Fruit fly (Drosophila melanogaster) whole organism, adult: ENCODE measurements around the gene Or85e.

ENCODE experiments used
- CG1620 ChIP-seq: fragments of 200-800 bp; sonication (Bioruptor generic); optimal IDR thresholded peaks from 2 replicates; lab custom pipeline; 2016; ENCODE audit warnings: missing biosample characterization, missing genetic modification characterization
- CG33017 ChIP-seq: fragments of 200-800 bp; sonication (Bioruptor generic); optimal IDR thresholded peaks from 2 replicates; lab custom pipeline; 2018; ENCODE audit warnings: missing biosample characterization, mild to moderate bottlenecking, missing genetic modification characterization, moderate library complexity
- CG5204 ChIP-seq: fragments of 200-800 bp; sonication (Bioruptor generic); optimal IDR thresholded peaks from 2 replicates; lab custom pipeline; 2016; ENCODE audit warnings: missing biosample characterization, missing genetic modification characterization
- Clk ChIP-seq: fragments of 200-800 bp; sonication (Bioruptor generic); optimal IDR thresholded peaks from 2 replicates; lab custom pipeline; 2017; ENCODE audit warnings: missing biosample characterization, missing genetic modification characterization
- bab1 ChIP-seq: fragments of 200-800 bp; sonication (Bioruptor generic); optimal IDR thresholded peaks from 3 replicates; lab custom pipeline; 2019; ENCODE audit warnings: missing biosample characterization, mild to moderate bottlenecking, missing genetic modification characterization, moderate library complexity
- ovo ChIP-seq: fragments of 200-800 bp; sonication (Bioruptor generic); optimal IDR thresholded peaks from 2 replicates; lab custom pipeline; 2016; ENCODE audit warnings: missing biosample characterization, missing genetic modification characterization
- toe ChIP-seq: fragments of 200-800 bp; sonication (Bioruptor generic); optimal IDR thresholded peaks from 2 replicates; lab custom pipeline; 2016; ENCODE audit warnings: missing biosample characterization, missing genetic modification characterization

dm6 chr3R:8670529-8671491, 35.1 kb upstream of the Or85e start, which contains the start of gene p:
- TF ChIP-seq CG1620 = peak; percentile 21
- peak; percentile 64 for TF ChIP-seq bab1 (GFP tag; lab: Kevin White, UChicago)
- no peak for TF ChIP-seq Clk (GFP tag; lab: Kevin White, UChicago)
- peak; percentile 36 for TF ChIP-seq ovo (GFP tag; lab: Kevin White, UChicago)
- peak; percentile 45 for TF ChIP-seq toe
- peak; percentile 54 for TF ChIP-seq CG5204 (GFP tag; lab: Kevin White, UChicago)
- TF ChIP-seq CG33017 (tag; lab: Kevin White, UChicago) = peak; percentile 64
